Worm (Caenorhabditis elegans) whole organism, L2 larva: ENCODE results near the gene C08G5.6.

Source experiments
- Y55F3AM.14 ChIP-seq: fragments of 200-800 bp; sonication (Bioruptor generic); optimal IDR thresholded peaks from 2 replicates; lab custom pipeline; 2018; ENCODE audit warnings: mild to moderate bottlenecking, missing genetic modification characterization, missing compliant biosample characterization
- alr-1 ChIP-seq: fragments of 150-350 bp; optimal IDR thresholded peaks from 2 replicates; lab custom pipeline; 2014; ENCODE audit warnings: missing biosample characterization, missing genetic modification characterization
- ama-1 ChIP-seq: fragments of 150-350 bp; optimal IDR thresholded peaks from 2 replicates; lab custom pipeline; 2018; ENCODE audit warnings: inconsistent platforms
- blmp-1 ChIP-seq: sonication (generic microtip); optimal IDR thresholded peaks from 2 replicates; lab custom pipeline; 2017; ENCODE audit warnings: missing genetic modification characterization, mild to moderate bottlenecking, missing compliant biosample characterization, antibody characterized with exemption, moderate library complexity; ENCODE audit not compliant: insufficient read depth
- egl-27 ChIP-seq: sonication (generic microtip); optimal IDR thresholded peaks from 3 replicates; lab custom pipeline; 2017; ENCODE audit warnings: missing biosample characterization, missing genetic modification reagents, missing genetic modification characterization
- elt-3 ChIP-seq: sonication (generic microtip); optimal IDR thresholded peaks from 2 replicates; lab custom pipeline; 2017; ENCODE audit warnings: missing biosample characterization, missing genetic modification characterization
- mdl-1 ChIP-seq, 2 experiments: fragments of 150-350 bp in 1 of 2; sonication (generic microtip) in 1 of 2; optimal IDR thresholded peaks; 2 replicates each; lab custom pipeline; 2017; ENCODE audit warnings: missing biosample characterization in 2 of 2, missing genetic modification characterization in 2 of 2
- nhr-10 ChIP-seq: sonication (generic microtip); optimal IDR thresholded peaks from 2 replicates; lab custom pipeline; 2017; ENCODE audit warnings: missing biosample characterization, missing genetic modification characterization
- nhr-23 ChIP-seq: fragments of 150-350 bp; optimal IDR thresholded peaks from 2 replicates; lab custom pipeline; 2014; ENCODE audit warnings: missing biosample characterization, missing genetic modification reagents, missing genetic modification characterization
- unc-55 ChIP-seq: fragments of 150-350 bp; sonication (generic microtip); optimal IDR thresholded peaks from 3 replicates; lab custom pipeline; 2014; ENCODE audit warnings: missing biosample characterization, missing genetic modification reagents, missing genetic modification characterization
- unc-62 ChIP-seq: fragments of 150-350 bp; optimal IDR thresholded peaks from 2 replicates; lab custom pipeline; 2014; ENCODE audit warnings: missing biosample characterization, missing genetic modification reagents, missing genetic modification characterization
- zag-1 ChIP-seq: fragments of 150-350 bp; optimal IDR thresholded peaks from 2 replicates; lab custom pipeline; 2014; ENCODE audit warnings: missing biosample characterization, missing genetic modification characterization
- ztf-11 ChIP-seq: sonication (generic microtip); optimal IDR thresholded peaks from 2 replicates; lab custom pipeline; 2017; ENCODE audit warnings: missing biosample characterization, missing genetic modification characterization
- ztf-4 ChIP-seq: fragments of 150-350 bp; optimal IDR thresholded peaks from 2 replicates; lab custom pipeline; 2014; ENCODE audit warnings: missing biosample characterization, missing genetic modification characterization

ce11 chrII:756161-756560 lies 14.2 kb upstream of the C08G5.6 start:
- TF ChIP-seq unc-55 (no peak), nhr-10 (tag; lab: Kevin White, UChicago) (no peak), mdl-1 (tag; optimal IDR thresholded peaks at IDR 0.05; lab: Kevin White, UChicago) (no peak), egl-27 (tag; lab: Kevin White, UChicago) (no peak), nhr-23 (no peak), blmp-1 (tag; lab: Kevin White, UChicago) (no peak), ama-1 (lab: Kevin White, UChicago) (no peak), ztf-4 (no peak), ztf-11 (tag; lab: Kevin White, UChicago) (no peak), elt-3 (tag; lab: Kevin White, UChicago) (no peak), zag-1 (no peak), Y55F3AM.14 (no peak), unc-62 (GFP tag; lab: Kevin White, UChicago) (no peak), alr-1 (tag; lab: Kevin White, UChicago) (no peak)
